Worm (Caenorhabditis elegans) whole organism, L1 larva: Measurements from ENCODE around the gene trpp-3.

Experiments
- aly-2 ChIP-seq: fragments of 150-350 bp; optimal IDR thresholded peaks from 2 replicates; lab custom pipeline; 2014; ENCODE audit warnings: missing biosample characterization, missing genetic modification characterization
- ama-1 ChIP-seq: fragments of 150-350 bp; optimal IDR thresholded peaks from 2 replicates; lab custom pipeline; 2014
- lin-35 ChIP-seq, 2 experiments: fragments of 150-350 bp; optimal IDR thresholded peaks; 2 replicates each; lab custom pipeline; 2014; ENCODE audit warnings: missing biosample characterization in 2 of 2, missing genetic modification characterization in 2 of 2, missing genetic modification reagents in 2 of 2
- nhr-237 ChIP-seq: fragments of 150-350 bp; optimal IDR thresholded peaks from 2 replicates; lab custom pipeline; 2014; ENCODE audit warnings: missing biosample characterization, missing genetic modification characterization
- nhr-28 ChIP-seq: fragments of 150-350 bp; optimal IDR thresholded peaks from 2 replicates; lab custom pipeline; 2014; ENCODE audit warnings: missing biosample characterization, missing genetic modification characterization
- pag-3 ChIP-seq: sonication (generic microtip); optimal IDR thresholded peaks from 2 replicates; lab custom pipeline; 2017; ENCODE audit warnings: missing genetic modification characterization, mild to moderate bottlenecking, missing compliant biosample characterization, antibody characterized with exemption, borderline replicate concordance; ENCODE audit not compliant: insufficient read depth
- pqm-1 ChIP-seq: sonication (generic microtip); optimal IDR thresholded peaks from 3 replicates; lab custom pipeline; 2017; ENCODE audit warnings: missing biosample characterization, missing genetic modification characterization
- sox-4 ChIP-seq: sonication (generic microtip); optimal IDR thresholded peaks from 2 replicates; lab custom pipeline; 2016; ENCODE audit warnings: missing genetic modification characterization, missing compliant biosample characterization
- tbx-2 ChIP-seq: sonication (generic microtip); optimal IDR thresholded peaks from 2 replicates; lab custom pipeline; 2016; ENCODE audit warnings: missing genetic modification characterization, missing compliant biosample characterization
- unc-130 ChIP-seq: fragments of 150-350 bp; optimal IDR thresholded peaks from 2 replicates; lab custom pipeline; 2017; ENCODE audit warnings: missing biosample characterization, missing genetic modification characterization, inconsistent platforms
- ztf-11 ChIP-seq, 2 experiments: sonication (generic microtip); optimal IDR thresholded peaks; 2 replicates each; lab custom pipeline; 2016 to 2017; ENCODE audit warnings: missing genetic modification characterization in 2 of 2, missing biosample characterization in 1 of 2, missing compliant biosample characterization in 1 of 2

DNA sequence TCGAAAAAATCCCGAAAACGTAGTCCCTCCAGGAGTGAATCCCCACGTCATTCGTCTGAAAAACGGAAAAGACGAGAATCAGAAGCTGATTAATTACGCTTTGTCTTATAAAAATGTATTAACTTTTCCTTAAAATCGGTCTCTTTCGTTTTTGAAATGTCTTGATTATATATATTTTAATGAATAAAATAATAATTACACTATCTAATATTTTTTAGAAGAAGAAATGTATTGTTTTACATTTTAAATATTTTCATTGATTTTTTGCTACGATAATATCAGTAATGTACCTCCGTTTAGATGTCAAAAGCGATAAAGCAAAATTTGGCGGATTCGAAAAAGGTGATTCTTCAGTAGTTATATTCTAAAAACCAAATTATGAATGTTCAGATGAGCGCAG, at the start of gene trpp-3:
- no peak for TF ChIP-seq sox-4
- no peak for TF ChIP-seq ama-1 (lab: Kevin White, UChicago)
- no peak for TF ChIP-seq pag-3 (tag; lab: Kevin White, UChicago)
- TF ChIP-seq pqm-1, result no peak
- no peak for TF ChIP-seq unc-130 (tag; lab: Kevin White, UChicago)
- TF ChIP-seq aly-2 (tag; lab: Kevin White, UChicago), result no peak
- TF ChIP-seq nhr-28 (tag; lab: Kevin White, UChicago), result no peak
- no peak for TF ChIP-seq ztf-11 (tag; optimal IDR thresholded peaks at IDR 0.05; lab: Kevin White, UChicago)
- no peak for TF ChIP-seq nhr-237 (tag; lab: Kevin White, UChicago)
- TF ChIP-seq lin-35 (GFP tag; optimal IDR thresholded peaks at IDR 0.05; lab: Kevin White, UChicago), result no peak
- no peak for TF ChIP-seq tbx-2 (tag; lab: Kevin White, UChicago)
